Fruit fly (Drosophila melanogaster) whole organism, prepupa: ENCODE results near the gene CG42747.

Source experiments
- CG3032 ChIP-seq: fragments of 200-800 bp; optimal IDR thresholded peaks from 2 replicates; lab custom pipeline; 2019; ENCODE audit warnings: missing biosample characterization, mild to moderate bottlenecking, missing genetic modification characterization, moderate library complexity
- CG34406 ChIP-seq: fragments of 200-800 bp; sonication (Bioruptor generic); optimal IDR thresholded peaks from 3 replicates; lab custom pipeline; 2016; ENCODE audit warnings: missing biosample characterization, missing genetic modification characterization
- Hr39 ChIP-seq: fragments of 200-800 bp; sonication (Bioruptor generic); optimal IDR thresholded peaks from 2 replicates; lab custom pipeline; 2016; ENCODE audit warnings: missing biosample characterization, missing genetic modification characterization
- Sox102F ChIP-seq: fragments of 200-800 bp; sonication (Bioruptor generic); optimal IDR thresholded peaks from 2 replicates; lab custom pipeline; 2016; ENCODE audit warnings: missing biosample characterization, mild to moderate bottlenecking, missing genetic modification characterization
- Sox14 ChIP-seq: fragments of 200-800 bp; sonication (Bioruptor generic); optimal IDR thresholded peaks from 3 replicates; lab custom pipeline; 2016; ENCODE audit warnings: missing biosample characterization, missing genetic modification characterization
- fd85E ChIP-seq: fragments of 200-800 bp; sonication (Bioruptor generic); optimal IDR thresholded peaks from 3 replicates; lab custom pipeline; 2016; ENCODE audit warnings: missing biosample characterization, missing genetic modification characterization
- fkh ChIP-seq: fragments of 200-800 bp; sonication (Bioruptor generic); optimal IDR thresholded peaks from 3 replicates; lab custom pipeline; 2017; ENCODE audit warnings: missing biosample characterization, mild to moderate bottlenecking, missing genetic modification characterization, moderate library complexity

dm6 chr3L:6357152-6357551 is 43.2 kb upstream of the CG42747 start:
- no peak for TF ChIP-seq Sox102F (GFP tag; lab: Kevin White, UChicago)
- TF ChIP-seq CG34406 (GFP tag; lab: Kevin White, UChicago): no peak
- no peak for TF ChIP-seq Sox14 (GFP tag; lab: Kevin White, UChicago)
- TF ChIP-seq fd85E (GFP tag; lab: Kevin White, UChicago): no peak
- TF ChIP-seq CG3032 (tag; lab: Kevin White, UChicago): no peak
- no peak for TF ChIP-seq fkh (GFP tag; lab: Kevin White, UChicago)
- TF ChIP-seq Hr39 (GFP tag; lab: Kevin White, UChicago): peak; percentile 9
